Fruit fly (Drosophila melanogaster): ENCODE measurements around the gene CG15522.

The CG15522 gene

dm6 chr3R:29930286-29930685, 3.2 kb downstream of the CG15522 start, which contains the start of gene alpha-Man-Ic:
alpha-Man-Ic (minus strand) TSS chr3R:29930386.
- TF ChIP-seq dmrt93B (GFP tag; optimal IDR thresholded peaks at IDR 0.05) = no peak
- TF ChIP-seq foxo (GFP tag; optimal IDR thresholded peaks at IDR 0.05) = no peak
- TF ChIP-seq HLH106 (tag; optimal IDR thresholded peaks at IDR 0.05) = no peak

DNA sequence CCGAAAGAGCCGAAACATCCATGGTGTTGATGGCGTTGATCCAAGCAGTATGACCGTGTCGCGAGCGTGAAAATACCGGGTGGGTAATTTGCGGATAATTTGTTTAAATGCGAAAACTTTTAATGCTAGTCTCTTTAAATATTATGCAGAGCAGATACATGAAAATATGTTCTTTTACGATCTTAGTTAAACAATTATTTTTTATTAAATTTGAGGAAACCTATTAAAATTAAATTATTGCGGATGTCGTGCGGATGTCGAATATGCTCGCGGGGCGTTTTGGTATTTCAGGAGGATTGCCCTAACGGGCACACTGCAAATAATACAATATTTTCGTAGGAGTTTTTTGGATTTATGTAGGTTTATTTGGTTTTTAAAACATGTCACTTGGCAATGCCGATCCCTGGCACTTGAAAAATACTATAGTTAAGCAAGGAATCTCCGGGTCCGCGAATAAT, 6.0 kb downstream of the CG15522 start, which contains the start of the genes Cog7, CG42557 and CG42558:
Gene Cog7, minus strand, starts transcription at position 51 of the 458 bp plus-strand sequence.
Gene CG42557, plus strand, starts transcription at position 281 of the 458 bp plus-strand sequence.
Gene CG42558, plus strand, starts transcription at position 281 of the 458 bp plus-strand sequence.
- TF ChIP-seq jim (GFP tag; optimal IDR thresholded peaks at IDR 0.05) (no peak), Myc (optimal IDR thresholded peaks at IDR 0.05) (no peak), Hr78 (GFP tag; optimal IDR thresholded peaks at IDR 0.05) (no peak), tai (GFP tag; optimal IDR thresholded peaks at IDR 0.05) (no peak), sv (GFP tag; optimal IDR thresholded peaks at IDR 0.05) (no peak), pan (optimal IDR thresholded peaks at IDR 0.05) (no peak), HLH106 (tag; optimal IDR thresholded peaks at IDR 0.05) (no peak), Dif (GFP tag; optimal IDR thresholded peaks at IDR 0.05; ENCODE audit: partially characterized antibody) (no peak)

- TF ChIP-seq lola (GFP tag; optimal IDR thresholded peaks at IDR 0.05) (no peak), dl (GFP tag; optimal IDR thresholded peaks at IDR 0.05; ENCODE audit: insufficient read depth in 1 of 2, partially characterized antibody in 2 of 2) (peak; percentile 95 to 96), Dif (GFP tag; optimal IDR thresholded peaks at IDR 0.05; ENCODE audit: partially characterized antibody) (peak; percentile 100), Vsx2 (GFP tag; optimal IDR thresholded peaks at IDR 0.05; ENCODE audit: partially characterized antibody) (peak; percentile 100)
These were observed 8.7 kb downstream of the CG15522 start, which contains the start of the genes eIF2Balpha and Vps13B for dm6 chr3R:29935756-29936155. eIF2Balpha (minus strand) TSS chr3R:29935888. Vps13B (plus strand) TSS chr3R:29935978.

DNA sequence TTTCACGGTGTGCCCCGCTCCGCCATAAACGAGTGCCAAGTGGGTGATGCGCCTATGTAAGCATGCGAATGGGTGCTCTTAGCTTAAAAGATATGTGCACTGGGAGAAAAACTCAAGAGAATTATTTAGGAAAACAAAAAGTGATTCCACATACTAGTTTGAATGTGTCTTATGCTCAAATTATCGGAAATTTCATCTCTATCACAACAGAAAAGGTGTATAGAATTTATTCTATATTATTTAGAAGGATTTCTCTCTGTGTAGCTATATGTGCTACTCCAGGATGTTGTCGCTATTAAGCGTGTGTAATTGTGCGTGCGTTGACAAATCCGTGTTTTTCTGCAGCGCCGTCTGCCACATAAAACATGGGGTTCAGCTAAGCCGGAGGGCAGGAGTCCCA, 32.3 kb downstream of the CG15522 start:
- no peak for TF ChIP-seq Hnf4 (GFP tag; optimal IDR thresholded peaks at IDR 0.05)
- no peak for TF ChIP-seq ey (GFP tag; optimal IDR thresholded peaks at IDR 0.05)
- TF ChIP-seq Dif (GFP tag; optimal IDR thresholded peaks at IDR 0.05; ENCODE audit: partially characterized antibody) = no peak
- no peak for TF ChIP-seq sv (GFP tag; optimal IDR thresholded peaks at IDR 0.05)
- TF ChIP-seq GATAd (GFP tag; optimal IDR thresholded peaks at IDR 0.05) = no peak
- TF ChIP-seq CG9705 (GFP tag; optimal IDR thresholded peaks at IDR 0.05) = no peak
- TF ChIP-seq sage (GFP tag; optimal IDR thresholded peaks at IDR 0.05) = no peak
- no peak for TF ChIP-seq CrebA (GFP tag; optimal IDR thresholded peaks at IDR 0.05; ENCODE audit: borderline replicate concordance)
- TF ChIP-seq N (GFP tag; optimal IDR thresholded peaks at IDR 0.05) = no peak
- TF ChIP-seq Dfd (GFP tag; optimal IDR thresholded peaks at IDR 0.05) = no peak
- no peak for TF ChIP-seq jim (GFP tag; optimal IDR thresholded peaks at IDR 0.05)
- no peak for TF ChIP-seq tai (GFP tag; optimal IDR thresholded peaks at IDR 0.05)
- TF ChIP-seq h (GFP tag; optimal IDR thresholded peaks at IDR 0.05) = no peak
- no peak for TF ChIP-seq dl (GFP tag; optimal IDR thresholded peaks at IDR 0.05; ENCODE audit: insufficient read depth in 1 of 2, partially characterized antibody in 2 of 2)
- TF ChIP-seq Sp1 (GFP tag; optimal IDR thresholded peaks at IDR 0.05) = no peak
- no peak for TF ChIP-seq br (GFP tag; optimal IDR thresholded peaks at IDR 0.05)

dm6 chr3R:29963102-29963501, 36.0 kb downstream of the CG15522 start:
- TF ChIP-seq dmrt93B (GFP tag; optimal IDR thresholded peaks at IDR 0.05) (no peak), pan (optimal IDR thresholded peaks at IDR 0.05) (no peak), dl (GFP tag; optimal IDR thresholded peaks at IDR 0.05; ENCODE audit: insufficient read depth in 1 of 2, partially characterized antibody in 2 of 2) (no peak), dsf (GFP tag; optimal IDR thresholded peaks at IDR 0.05; ENCODE audit: borderline replicate concordance) (no peak), OdsH (GFP tag; optimal IDR thresholded peaks at IDR 0.05) (no peak), Abd-B (GFP tag; optimal IDR thresholded peaks at IDR 0.05) (no peak), ey (GFP tag; optimal IDR thresholded peaks at IDR 0.05) (no peak), CG32264 (GFP tag; optimal IDR thresholded peaks at IDR 0.05) (no peak), Hr83 (GFP tag; optimal IDR thresholded peaks at IDR 0.05; ENCODE audit: poor library complexity, severe bottlenecking) (no peak), woc (GFP tag; optimal IDR thresholded peaks at IDR 0.05) (no peak), Dif (GFP tag; optimal IDR thresholded peaks at IDR 0.05; ENCODE audit: partially characterized antibody) (no peak)

Measured in whole organism, wandering third instar larva.